Fruit fly (Drosophila melanogaster): Measurements from ENCODE around the gene CG33722.

DNA sequence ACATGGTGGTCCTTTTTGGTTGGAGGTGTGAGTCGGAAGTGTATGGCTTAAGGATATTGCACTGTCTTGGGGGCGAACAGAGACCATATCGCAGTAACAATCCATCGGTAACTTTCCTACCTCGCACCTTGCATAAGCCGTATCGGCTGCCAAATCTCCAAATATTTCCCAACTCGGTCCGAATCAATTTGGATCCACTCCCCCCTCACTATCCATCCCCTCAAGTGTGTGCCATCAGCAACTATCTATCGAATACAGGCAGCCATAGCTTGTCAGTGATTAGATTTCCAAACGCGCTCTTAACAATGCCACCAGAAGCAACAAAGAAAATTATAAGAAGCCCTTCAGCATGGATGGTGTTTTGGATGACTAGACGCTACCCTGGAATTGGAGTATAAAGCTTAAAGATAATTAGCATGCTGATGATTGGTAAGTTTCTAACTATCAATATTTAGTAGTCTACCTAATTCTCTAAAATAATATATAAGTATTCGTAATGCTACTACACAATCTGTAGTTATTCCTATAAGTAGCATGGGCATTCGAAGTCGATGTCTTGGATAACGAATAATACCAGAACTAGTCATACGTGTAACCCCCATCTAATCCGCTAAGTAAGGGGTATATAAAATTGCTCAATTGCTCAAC, 37.1 kb upstream of the CG33722 start:
- TF ChIP-seq Myc (optimal IDR thresholded peaks at IDR 0.05) (no peak), insv (optimal IDR thresholded peaks at IDR 0.05) (no peak)
